Worm (Caenorhabditis elegans): ENCODE data around the gene C33F10.14.

Gene C33F10.14

DNA sequence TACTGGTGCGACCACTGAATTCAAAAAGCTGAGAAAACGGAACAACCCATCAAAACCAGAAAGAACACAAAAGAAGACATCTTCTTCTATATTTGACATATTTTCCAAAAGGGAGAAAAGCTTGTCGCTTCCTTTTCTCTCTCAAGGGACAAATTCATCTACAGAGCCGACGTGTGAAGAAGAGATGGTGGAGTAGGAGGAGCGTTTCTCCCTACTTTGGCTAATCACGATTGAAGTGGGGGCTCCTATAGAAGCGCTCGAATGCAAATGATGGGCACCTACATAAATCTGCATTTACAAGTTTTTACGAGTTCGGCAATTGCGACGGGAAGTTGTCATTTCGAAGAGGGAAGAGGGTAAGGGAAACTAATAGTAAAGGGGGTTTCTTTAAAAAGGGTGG, 9.1 kb downstream of the C33F10.14 start:
- TF ChIP-seq pes-1 (GFP tag; IDR thresholded peaks at IDR 0.05): no peak
- TF ChIP-seq sea-1 (GFP tag; conservative IDR thresholded peaks at IDR 0.05): no peak
- TF ChIP-seq ceh-36 (tag; optimal IDR thresholded peaks at IDR 0.05): no peak
- no peak for TF ChIP-seq hmg-4 (GFP tag; optimal IDR thresholded peaks at IDR 0.05)
- no peak for TF ChIP-seq B0310.2 (tag; optimal IDR thresholded peaks at IDR 0.05)
- TF ChIP-seq tra-4 (tag; optimal IDR thresholded peaks at IDR 0.05): no peak
- no peak for TF ChIP-seq hmbx-1 (tag; optimal IDR thresholded peaks at IDR 0.05)
- TF ChIP-seq scrt-1 (GFP tag; IDR thresholded peaks at IDR 0.05): no peak
- TF ChIP-seq F13C5.2 (tag; optimal IDR thresholded peaks at IDR 0.05): no peak
- no peak for TF ChIP-seq flt-1 (GFP tag; IDR thresholded peaks at IDR 0.05)
- TF ChIP-seq tbx-11 (GFP tag; IDR thresholded peaks at IDR 0.05): no peak
- TF ChIP-seq ceh-13 (GFP tag; optimal IDR thresholded peaks at IDR 0.05): no peak
- no peak for TF ChIP-seq aly-1 (tag; optimal IDR thresholded peaks at IDR 0.05)
- no peak for TF ChIP-seq ets-7 (tag; optimal IDR thresholded peaks at IDR 0.05)
- TF ChIP-seq tbx-37 (GFP tag; conservative IDR thresholded peaks at IDR 0.05): no peak
- TF ChIP-seq ama-1 (optimal IDR thresholded peaks at IDR 0.05): no peak

DNA sequence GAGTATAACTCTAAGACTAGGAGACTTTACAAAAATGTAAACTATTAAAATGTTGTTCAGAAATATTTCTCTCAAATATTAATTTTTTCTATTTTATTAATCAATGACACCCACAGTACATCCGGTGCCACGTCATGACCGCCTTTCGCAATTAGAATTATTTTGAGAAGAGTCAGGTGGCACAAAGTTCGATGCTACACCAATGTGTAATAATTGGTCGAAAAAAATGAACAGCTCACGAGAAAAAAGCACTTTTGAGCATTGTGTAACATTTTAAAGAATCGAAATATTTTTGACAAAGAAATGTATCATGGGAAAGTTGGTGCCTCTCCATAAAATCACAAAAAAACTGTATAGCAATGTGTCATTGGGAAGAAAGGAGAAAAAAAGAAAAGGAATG, 9.6 kb downstream of the C33F10.14 start:
- TF ChIP-seq sea-1 (GFP tag; conservative IDR thresholded peaks at IDR 0.05) (no peak), flt-1 (GFP tag; IDR thresholded peaks at IDR 0.05) (no peak), B0310.2 (tag; optimal IDR thresholded peaks at IDR 0.05) (no peak), F13C5.2 (tag; optimal IDR thresholded peaks at IDR 0.05) (no peak), ceh-13 (GFP tag; optimal IDR thresholded peaks at IDR 0.05) (no peak), ets-7 (tag; optimal IDR thresholded peaks at IDR 0.05) (no peak), tra-4 (tag; optimal IDR thresholded peaks at IDR 0.05) (no peak), hnd-1 (tag; optimal IDR thresholded peaks at IDR 0.05) (no peak), aly-1 (tag; optimal IDR thresholded peaks at IDR 0.05) (no peak), tbx-37 (GFP tag; conservative IDR thresholded peaks at IDR 0.05) (no peak), hmbx-1 (tag; optimal IDR thresholded peaks at IDR 0.05) (no peak), ceh-36 (tag; optimal IDR thresholded peaks at IDR 0.05) (no peak), scrt-1 (GFP tag; IDR thresholded peaks at IDR 0.05) (no peak), ama-1 (optimal IDR thresholded peaks at IDR 0.05) (no peak)

DNA sequence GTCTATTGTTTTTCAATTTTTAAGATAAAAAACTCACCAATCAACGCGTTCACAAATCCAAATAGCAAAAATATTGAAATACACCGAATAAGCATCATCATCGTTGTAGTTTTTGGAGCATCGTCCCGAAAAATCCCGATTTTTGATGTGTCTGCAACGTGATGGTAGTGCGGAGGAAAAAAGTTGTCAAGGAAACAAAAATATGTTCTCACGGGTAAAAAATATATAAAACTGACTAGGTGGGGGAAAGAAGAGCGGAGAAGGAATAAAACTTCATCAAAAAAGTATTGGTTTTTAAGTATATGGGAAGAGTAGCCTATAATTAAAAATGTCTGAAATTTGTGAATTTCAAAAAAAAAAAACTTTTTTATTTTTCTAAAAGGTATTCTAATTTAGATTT, 14.8 kb downstream of the C33F10.14 start, which contains the start of gene rig-6:
Gene rig-6 (minus strand): TSS at position 101 of the 400 bp plus-strand sequence.
- TF ChIP-seq tbx-37 (GFP tag; conservative IDR thresholded peaks at IDR 0.05) (no peak), pes-1 (GFP tag; IDR thresholded peaks at IDR 0.05) (no peak), tbx-11 (GFP tag; IDR thresholded peaks at IDR 0.05) (no peak), ceh-36 (tag; optimal IDR thresholded peaks at IDR 0.05) (no peak), flt-1 (GFP tag; IDR thresholded peaks at IDR 0.05) (no peak), ama-1 (optimal IDR thresholded peaks at IDR 0.05) (no peak), ceh-13 (GFP tag; optimal IDR thresholded peaks at IDR 0.05) (no peak), hmg-4 (GFP tag; optimal IDR thresholded peaks at IDR 0.05) (no peak), tra-4 (tag; optimal IDR thresholded peaks at IDR 0.05) (no peak), scrt-1 (GFP tag; IDR thresholded peaks at IDR 0.05) (no peak), F13C5.2 (tag; optimal IDR thresholded peaks at IDR 0.05) (no peak), ets-7 (tag; optimal IDR thresholded peaks at IDR 0.05) (no peak), sea-1 (GFP tag; conservative IDR thresholded peaks at IDR 0.05) (no peak), aly-1 (tag; optimal IDR thresholded peaks at IDR 0.05) (no peak), hmbx-1 (tag; optimal IDR thresholded peaks at IDR 0.05) (no peak)

DNA sequence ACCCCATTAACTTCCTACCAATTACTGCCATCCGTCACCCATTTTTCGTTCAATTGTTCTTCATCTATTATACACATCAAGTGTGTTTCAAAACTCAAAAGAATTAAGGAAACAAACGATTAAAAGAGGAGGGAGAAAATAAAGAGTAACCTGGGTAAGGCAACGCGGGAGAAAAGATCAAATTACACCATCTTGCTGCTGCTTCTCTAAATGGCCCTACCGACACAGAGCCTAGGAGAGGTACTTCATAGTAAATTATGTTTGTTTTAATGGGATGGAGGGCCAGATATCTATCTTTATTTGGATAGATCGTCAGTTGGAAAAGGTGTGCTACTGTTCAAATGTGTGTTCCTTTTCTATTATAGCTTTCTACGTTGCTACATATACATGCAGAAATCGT, 18.2 kb downstream of the C33F10.14 start:
- no peak for TF ChIP-seq hnd-1 (tag; optimal IDR thresholded peaks at IDR 0.05)
- no peak for TF ChIP-seq scrt-1 (GFP tag; IDR thresholded peaks at IDR 0.05)
- TF ChIP-seq aly-1 (tag; optimal IDR thresholded peaks at IDR 0.05): no peak
- TF ChIP-seq flt-1 (GFP tag; IDR thresholded peaks at IDR 0.05): no peak
- no peak for TF ChIP-seq F13C5.2 (tag; optimal IDR thresholded peaks at IDR 0.05)
- no peak for TF ChIP-seq ceh-36 (tag; optimal IDR thresholded peaks at IDR 0.05)
- no peak for TF ChIP-seq ama-1 (optimal IDR thresholded peaks at IDR 0.05)
- no peak for TF ChIP-seq tbx-11 (GFP tag; IDR thresholded peaks at IDR 0.05)
- no peak for TF ChIP-seq hmg-4 (GFP tag; optimal IDR thresholded peaks at IDR 0.05)
- no peak for TF ChIP-seq ceh-13 (GFP tag; optimal IDR thresholded peaks at IDR 0.05)
- no peak for TF ChIP-seq B0310.2 (tag; optimal IDR thresholded peaks at IDR 0.05)
- TF ChIP-seq ets-7 (tag; optimal IDR thresholded peaks at IDR 0.05): no peak

DNA sequence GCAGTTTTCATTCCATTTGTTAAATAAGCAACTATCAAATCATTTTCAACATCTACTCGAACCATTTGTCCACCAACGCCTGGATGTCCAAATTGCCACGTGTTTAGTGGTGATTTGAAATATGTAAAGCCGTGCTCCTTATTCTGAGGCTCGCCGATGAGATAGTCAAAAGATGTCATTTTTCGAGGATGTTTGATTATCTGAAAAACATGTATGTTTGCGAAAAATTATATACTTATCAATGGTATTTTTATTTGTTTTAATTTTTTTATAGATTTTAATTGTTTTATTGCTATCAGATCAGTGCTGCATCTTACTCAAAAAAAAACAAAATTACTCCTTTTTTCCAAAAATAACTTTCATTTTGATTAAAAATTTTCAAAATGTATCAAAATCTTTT, 21.6 kb downstream of the C33F10.14 start:
- TF ChIP-seq B0310.2 (tag; optimal IDR thresholded peaks at IDR 0.05): no peak
- no peak for TF ChIP-seq hnd-1 (tag; optimal IDR thresholded peaks at IDR 0.05)
- no peak for TF ChIP-seq tra-4 (tag; optimal IDR thresholded peaks at IDR 0.05)
- TF ChIP-seq tbx-37 (GFP tag; conservative IDR thresholded peaks at IDR 0.05): no peak
- no peak for TF ChIP-seq ama-1 (optimal IDR thresholded peaks at IDR 0.05)
- TF ChIP-seq ceh-13 (GFP tag; optimal IDR thresholded peaks at IDR 0.05): no peak
- TF ChIP-seq tbx-11 (GFP tag; IDR thresholded peaks at IDR 0.05): no peak
- TF ChIP-seq hmbx-1 (tag; optimal IDR thresholded peaks at IDR 0.05): no peak
- TF ChIP-seq sea-1 (GFP tag; conservative IDR thresholded peaks at IDR 0.05): no peak
- TF ChIP-seq pes-1 (GFP tag; IDR thresholded peaks at IDR 0.05): no peak
- no peak for TF ChIP-seq aly-1 (tag; optimal IDR thresholded peaks at IDR 0.05)

DNA sequence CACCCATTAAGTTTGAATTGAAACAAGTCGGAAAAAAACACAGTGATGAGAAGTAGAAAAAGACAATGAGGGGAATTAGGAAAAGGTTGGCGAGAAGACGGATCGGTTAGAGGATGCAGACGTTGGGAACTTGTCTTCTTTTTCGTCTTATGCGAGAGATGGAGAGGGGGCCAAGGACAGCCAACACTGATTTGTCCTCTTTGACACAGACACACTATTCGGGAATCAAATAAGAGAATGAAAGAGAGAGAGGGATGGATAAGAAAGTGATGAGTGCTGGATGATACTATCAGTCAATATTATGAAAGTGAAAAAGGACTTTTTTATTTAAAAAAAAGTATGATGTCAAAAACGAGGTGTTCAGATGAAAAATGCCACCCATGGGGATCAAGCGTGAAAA, 24.6 kb downstream of the C33F10.14 start, which contains the start of gene lact-5:
Gene lact-5 (minus strand): TSS at position 1 of the 400 bp plus-strand sequence.
- TF ChIP-seq hmbx-1 (tag; optimal IDR thresholded peaks at IDR 0.05) (no peak), hnd-1 (tag; optimal IDR thresholded peaks at IDR 0.05) (no peak), tbx-11 (GFP tag; IDR thresholded peaks at IDR 0.05) (no peak), aly-1 (tag; optimal IDR thresholded peaks at IDR 0.05) (no peak), B0310.2 (tag; optimal IDR thresholded peaks at IDR 0.05) (no peak), tbx-37 (GFP tag; conservative IDR thresholded peaks at IDR 0.05) (no peak), hmg-4 (GFP tag; optimal IDR thresholded peaks at IDR 0.05) (no peak), F13C5.2 (tag; optimal IDR thresholded peaks at IDR 0.05) (no peak), scrt-1 (GFP tag; IDR thresholded peaks at IDR 0.05) (no peak), tra-4 (tag; optimal IDR thresholded peaks at IDR 0.05) (no peak), pes-1 (GFP tag; IDR thresholded peaks at IDR 0.05) (no peak), ceh-36 (tag; optimal IDR thresholded peaks at IDR 0.05) (no peak), sea-1 (GFP tag; conservative IDR thresholded peaks at IDR 0.05) (no peak), ceh-13 (GFP tag; optimal IDR thresholded peaks at IDR 0.05) (no peak), ets-7 (tag; optimal IDR thresholded peaks at IDR 0.05) (no peak)

DNA sequence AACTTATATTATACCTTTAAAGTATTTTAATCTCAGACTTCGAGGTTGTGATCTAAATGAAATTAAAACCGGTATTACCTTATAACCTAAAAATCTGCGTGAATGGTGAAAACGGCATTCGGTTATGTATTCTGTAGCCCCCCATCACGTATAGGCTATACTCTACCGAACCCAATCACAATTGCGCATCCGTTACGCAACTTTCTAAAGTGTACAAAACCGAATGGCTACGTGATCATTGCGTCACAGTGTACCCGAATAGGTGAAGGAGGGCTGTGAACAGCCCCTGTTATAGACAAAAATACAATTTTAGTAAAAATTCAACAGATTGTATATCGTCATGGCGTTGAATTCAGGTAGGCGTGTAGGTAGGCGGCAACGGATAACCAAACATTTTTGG, 25.4 kb downstream of the C33F10.14 start:
- TF ChIP-seq aly-1 (tag; optimal IDR thresholded peaks at IDR 0.05) (no peak), F13C5.2 (tag; optimal IDR thresholded peaks at IDR 0.05) (no peak), hmg-4 (GFP tag; optimal IDR thresholded peaks at IDR 0.05) (no peak), B0310.2 (tag; optimal IDR thresholded peaks at IDR 0.05) (no peak), pes-1 (GFP tag; IDR thresholded peaks at IDR 0.05) (no peak), scrt-1 (GFP tag; IDR thresholded peaks at IDR 0.05) (no peak), flt-1 (GFP tag; IDR thresholded peaks at IDR 0.05) (no peak), ceh-13 (GFP tag; optimal IDR thresholded peaks at IDR 0.05) (no peak), ceh-36 (tag; optimal IDR thresholded peaks at IDR 0.05) (no peak), ama-1 (optimal IDR thresholded peaks at IDR 0.05) (no peak), tbx-11 (GFP tag; IDR thresholded peaks at IDR 0.05) (no peak), sea-1 (GFP tag; conservative IDR thresholded peaks at IDR 0.05) (no peak), tra-4 (tag; optimal IDR thresholded peaks at IDR 0.05) (no peak), tbx-37 (GFP tag; conservative IDR thresholded peaks at IDR 0.05) (no peak), hmbx-1 (tag; optimal IDR thresholded peaks at IDR 0.05) (no peak), hnd-1 (tag; optimal IDR thresholded peaks at IDR 0.05) (no peak)

All from whole organism, early embryonic.